Worm (Caenorhabditis elegans) whole organism, mixed stage, embryonic: Measurements from ENCODE around the gene ubh-2.

Experiments
- M03D4.4 ChIP-seq: sonication (generic microtip); optimal IDR thresholded peaks from 2 replicates; lab custom pipeline; 2017; ENCODE audit warnings: mild to moderate bottlenecking, missing genetic modification characterization, missing compliant biosample characterization
- blmp-1 ChIP-seq: fragments of 150-350 bp; optimal IDR thresholded peaks from 2 replicates; lab custom pipeline; 2014; ENCODE audit warnings: missing biosample characterization, missing genetic modification characterization
- ceh-43 ChIP-seq: fragments of 200-800 bp; sonication (Bioruptor generic); optimal IDR thresholded peaks from 2 replicates; lab custom pipeline; 2018; ENCODE audit warnings: mild to moderate bottlenecking, missing genetic modification characterization, moderate library complexity, missing compliant biosample characterization
- ces-1 ChIP-seq: fragments of 150-350 bp; optimal IDR thresholded peaks from 2 replicates; lab custom pipeline; 2014; ENCODE audit warnings: missing biosample characterization, missing genetic modification reagents, missing genetic modification characterization
- cnd-1 ChIP-seq: fragments of 200-800 bp; sonication (Bioruptor generic); optimal IDR thresholded peaks from 2 replicates; lab custom pipeline; 2018; ENCODE audit warnings: mild to moderate bottlenecking, missing genetic modification characterization, missing compliant biosample characterization
- elt-3 ChIP-seq: fragments of 150-350 bp; optimal IDR thresholded peaks from 2 replicates; lab custom pipeline; 2014; ENCODE audit warnings: missing biosample characterization, missing genetic modification characterization
- lin-13 ChIP-seq: fragments of 150-350 bp; optimal IDR thresholded peaks from 2 replicates; lab custom pipeline; 2014; ENCODE audit warnings: missing biosample characterization, missing genetic modification characterization
- mab-5 ChIP-seq: fragments of 150-350 bp; optimal IDR thresholded peaks from 2 replicates; lab custom pipeline; 2014; ENCODE audit warnings: missing biosample characterization, missing genetic modification characterization
- mep-1 ChIP-seq: fragments of 150-350 bp; optimal IDR thresholded peaks from 2 replicates; lab custom pipeline; 2017; ENCODE audit warnings: missing biosample characterization, missing genetic modification reagents, missing genetic modification characterization, inconsistent platforms
- nhr-12 ChIP-seq: fragments of 150-350 bp; optimal IDR thresholded peaks from 2 replicates; lab custom pipeline; 2014; ENCODE audit warnings: missing biosample characterization, missing genetic modification characterization
- tbx-8 ChIP-seq: fragments of 200-800 bp; sonication (Bioruptor generic); optimal IDR thresholded peaks from 2 replicates; lab custom pipeline; 2018; ENCODE audit warnings: mild to moderate bottlenecking, missing genetic modification characterization, moderate library complexity, missing compliant biosample characterization
- unc-39 ChIP-seq: fragments of 150-350 bp; optimal IDR thresholded peaks from 2 replicates; lab custom pipeline; 2014; ENCODE audit warnings: missing biosample characterization, missing genetic modification characterization

DNA sequence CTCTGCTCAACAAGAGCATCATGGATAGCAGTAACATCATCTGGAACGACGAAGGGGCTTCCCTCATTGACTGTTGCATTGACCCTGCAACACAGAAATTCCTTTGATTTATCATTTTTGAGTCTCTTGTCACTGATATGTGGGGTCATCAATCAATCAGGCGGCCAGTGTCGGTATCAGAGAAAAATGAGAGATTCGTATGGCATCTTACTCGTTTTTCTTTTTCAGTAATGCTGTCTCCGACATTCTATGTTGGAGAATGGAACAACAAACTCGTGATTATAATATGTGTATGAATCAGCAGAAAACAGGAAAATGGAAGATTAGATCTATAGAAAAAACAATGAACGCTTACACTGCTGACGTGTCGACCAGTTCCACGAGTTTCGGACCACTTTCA, 6.5 kb downstream of the ubh-2 start:
- TF ChIP-seq ces-1 (GFP tag; lab: Kevin White, UChicago) (no peak), elt-3 (tag; lab: Kevin White, UChicago) (no peak), lin-13 (tag; lab: Kevin White, UChicago) (no peak), blmp-1 (no peak), mep-1 (tag; lab: Kevin White, UChicago) (no peak), unc-39 (tag; lab: Kevin White, UChicago) (no peak), mab-5 (tag; lab: Kevin White, UChicago) (no peak), cnd-1 (tag; lab: Kevin White, UChicago) (no peak), ceh-43 (GFP tag; lab: Kevin White, UChicago) (no peak), nhr-12 (tag; lab: Kevin White, UChicago) (no peak), tbx-8 (no peak), M03D4.4 (tag; lab: Kevin White, UChicago) (no peak)
